Worm (Caenorhabditis elegans): ENCODE data around the gene zyg-11.

DNA sequence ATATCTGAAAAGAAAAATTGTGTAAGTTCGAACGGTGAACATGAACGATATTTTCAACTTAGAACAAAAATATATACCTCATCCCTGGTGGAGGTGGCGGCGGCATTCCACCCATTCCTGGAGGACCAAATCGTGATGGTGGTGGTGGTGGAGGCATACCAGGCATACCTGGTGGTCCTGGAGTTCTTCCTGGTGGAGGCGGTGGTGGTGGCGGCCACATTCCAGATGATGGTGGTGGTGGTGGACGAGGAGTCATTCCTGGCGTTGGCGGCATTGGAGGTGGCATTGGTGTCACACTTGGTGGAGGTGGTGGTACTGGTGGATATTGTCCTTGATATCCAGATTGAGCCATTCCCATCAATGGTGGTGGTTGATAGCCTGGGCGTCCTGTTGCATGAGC lies 17.1 kb downstream of the zyg-11 start:
- TF ChIP-seq nhr-76 (tag; optimal IDR thresholded peaks at IDR 0.05), result no peak
- TF ChIP-seq unc-62 (GFP tag; optimal IDR thresholded peaks at IDR 0.05 in 1 of 2), result no peak
- TF ChIP-seq unc-62 (tag; optimal IDR thresholded peaks at IDR 0.05), result no peak
- no peak for TF ChIP-seq ama-1 (optimal IDR thresholded peaks at IDR 0.05)
- no peak for TF ChIP-seq ceh-82 (tag; optimal IDR thresholded peaks at IDR 0.05)
- no peak for TF ChIP-seq nhr-11 (tag; optimal IDR thresholded peaks at IDR 0.05)
- TF ChIP-seq zag-1 (tag; optimal IDR thresholded peaks at IDR 0.05), result no peak
- TF ChIP-seq nhr-41 (GFP tag; IDR thresholded peaks at IDR 0.05), result no peak
- TF ChIP-seq nhr-237 (tag; optimal IDR thresholded peaks at IDR 0.05), result no peak
- no peak for TF ChIP-seq nhr-25 (tag; optimal IDR thresholded peaks at IDR 0.05; ENCODE audit: borderline replicate concordance, insufficient read depth)
- TF ChIP-seq hmg-1.1 (GFP tag; IDR thresholded peaks at IDR 0.05), result no peak
- no peak for TF ChIP-seq zfp-2 (tag; optimal IDR thresholded peaks at IDR 0.05)
- no peak for TF ChIP-seq R02D3.7 (tag; optimal IDR thresholded peaks at IDR 0.05)
- no peak for TF ChIP-seq ceh-28 (tag; optimal IDR thresholded peaks at IDR 0.05)
